Fruit fly (Drosophila melanogaster): Measurements from ENCODE around the gene Aven.

Gene Aven

DNA sequence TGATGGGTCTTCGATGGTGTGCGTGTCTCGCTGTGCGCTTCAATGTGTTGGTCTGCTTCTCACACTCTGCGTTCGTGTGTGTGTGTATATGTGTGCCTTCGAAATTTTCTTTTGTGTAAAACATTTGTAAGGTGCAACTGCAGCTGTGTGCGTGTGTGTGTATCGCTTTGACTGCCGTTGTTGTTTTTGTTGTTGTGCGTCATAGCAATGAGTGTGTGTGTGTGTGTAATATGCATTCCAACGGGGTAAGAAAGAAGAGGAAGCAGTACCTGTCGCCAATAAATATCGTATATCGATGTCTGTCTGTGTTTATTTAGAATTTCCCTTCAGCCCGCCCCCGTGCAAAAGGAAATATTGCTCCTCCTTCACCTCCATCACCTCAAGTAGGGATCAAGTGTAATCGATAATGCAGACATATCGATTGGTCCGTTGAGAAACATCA lies 24.9 kb upstream of the Aven start:
- peak; percentile 62 for TF ChIP-seq fkh (GFP tag; optimal IDR thresholded peaks at IDR 0.05)
- TF ChIP-seq CG15336 (GFP tag; IDR thresholded peaks at IDR 0.05) = no peak
- TF ChIP-seq OdsH (GFP tag; optimal IDR thresholded peaks at IDR 0.05) = no peak
- no peak for TF ChIP-seq acj6 (GFP tag; optimal IDR thresholded peaks at IDR 0.05)
- TF ChIP-seq svp (GFP tag) = peak; percentile 96
- TF ChIP-seq CG6163 (GFP tag; IDR thresholded peaks at IDR 0.05) = peak; percentile 34; the same call in 1 of the 3 replicates
- peak; percentile 61 for TF ChIP-seq Eip78C (GFP tag)
- TF ChIP-seq esn (GFP tag; optimal IDR thresholded peaks at IDR 0.05) = peak; percentile 30
- TF ChIP-seq Ets96B (tag; optimal IDR thresholded peaks at IDR 0.05) = peak; percentile 1
- peak; percentile 70 for TF ChIP-seq Sox14 (GFP tag; optimal IDR thresholded peaks at IDR 0.05)
- peak; percentile 20 for TF ChIP-seq CG32006 (GFP tag; optimal IDR thresholded peaks at IDR 0.05)
- no peak for TF ChIP-seq CG8119 (GFP tag; IDR thresholded peaks at IDR 0.05)
- no peak for TF ChIP-seq CG11902 (GFP tag; optimal IDR thresholded peaks at IDR 0.05)
- no peak for TF ChIP-seq Eip93F (GFP tag; optimal IDR thresholded peaks at IDR 0.05)
- peak; percentile 25 for TF ChIP-seq CG6808 (GFP tag; optimal IDR thresholded peaks at IDR 0.05)
- TF ChIP-seq CG8319 (GFP tag; optimal IDR thresholded peaks at IDR 0.05) = no peak
- no peak for TF ChIP-seq salr (GFP tag; optimal IDR thresholded peaks at IDR 0.05)
- TF ChIP-seq Smox (GFP tag; optimal IDR thresholded peaks at IDR 0.05) = no peak
- no peak for TF ChIP-seq Sox15 (GFP tag; optimal IDR thresholded peaks at IDR 0.05)
- no peak for TF ChIP-seq Ets21C (GFP tag; optimal IDR thresholded peaks at IDR 0.05)
- TF ChIP-seq Eip75B (GFP tag; optimal IDR thresholded peaks at IDR 0.05) = peak; percentile 26
- no peak for TF ChIP-seq Hr4 (GFP tag; optimal IDR thresholded peaks at IDR 0.05)
- TF ChIP-seq Hr38 (GFP tag; optimal IDR thresholded peaks at IDR 0.05) = no peak
- TF ChIP-seq CG6792 (GFP tag; optimal IDR thresholded peaks at IDR 0.05) = peak; percentile 24
- no peak for TF ChIP-seq CG10669 (GFP tag; optimal IDR thresholded peaks at IDR 0.05)
- TF ChIP-seq Sox102F (GFP tag; optimal IDR thresholded peaks at IDR 0.05) = peak; percentile 41
- peak; percentile 47 for TF ChIP-seq CG6854 (GFP tag; optimal IDR thresholded peaks at IDR 0.05)
- TF ChIP-seq fd85E (GFP tag; optimal IDR thresholded peaks at IDR 0.05) = peak; percentile 53
- no peak for TF ChIP-seq CG31627 (GFP tag; optimal IDR thresholded peaks at IDR 0.05)
- peak; percentile 35 for TF ChIP-seq vri (GFP tag; optimal IDR thresholded peaks at IDR 0.05)
- no peak for TF ChIP-seq CG6276 (GFP tag; optimal IDR thresholded peaks at IDR 0.05)
- peak; percentile 13 for TF ChIP-seq CG3032 (tag; optimal IDR thresholded peaks at IDR 0.05)
- TF ChIP-seq eg (GFP tag; IDR thresholded peaks at IDR 0.05) = 0 out of 3 replicates have a peak, but pooled peaks have one; percentile 13
- TF ChIP-seq Lpt (GFP tag; optimal IDR thresholded peaks at IDR 0.05) = peak; percentile 23
- peak; percentile 78 for TF ChIP-seq CG1621 (tag; optimal IDR thresholded peaks at IDR 0.05)
- TF ChIP-seq CG8632 (GFP tag; optimal IDR thresholded peaks at IDR 0.05) = no peak
- no peak for TF ChIP-seq CG11762 (GFP tag; optimal IDR thresholded peaks at IDR 0.05; ENCODE audit: insufficient read depth)
- TF ChIP-seq achi (GFP tag; optimal IDR thresholded peaks at IDR 0.05) = peak; percentile 15
- peak; percentile 28 for TF ChIP-seq CG9139 (GFP tag; optimal IDR thresholded peaks at IDR 0.05)
- peak; percentile 31 for TF ChIP-seq dsx (GFP tag; optimal IDR thresholded peaks at IDR 0.05; ENCODE audit: poor library complexity, severe bottlenecking)
- no peak for TF ChIP-seq CG3919 (GFP tag; optimal IDR thresholded peaks at IDR 0.05)
- TF ChIP-seq fd59A (GFP tag; optimal IDR thresholded peaks at IDR 0.05) = no peak
- peak; percentile 56 to 62 for TF ChIP-seq ss (GFP tag; optimal IDR thresholded peaks at IDR 0.05)

DNA sequence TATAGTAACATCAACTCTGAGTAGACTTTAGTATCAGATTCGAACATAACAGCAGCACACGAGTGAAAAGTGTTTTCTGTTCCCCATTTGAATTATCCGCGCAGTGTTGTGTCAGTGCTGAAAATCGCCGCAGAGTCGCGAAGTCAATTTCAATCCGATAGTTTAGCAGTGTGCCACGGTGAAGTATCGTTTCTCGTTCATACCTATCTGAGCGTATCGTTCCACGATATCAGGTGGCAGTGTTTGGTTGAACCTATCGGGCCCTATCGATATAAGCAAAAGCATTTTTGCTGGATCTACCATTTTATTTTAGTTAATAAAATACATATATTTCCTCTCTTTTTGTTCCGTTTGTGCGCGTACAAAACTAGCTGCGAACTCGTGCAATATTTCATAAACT lies 24.1 kb upstream of the Aven start, which contains the start of gene CkIalpha:
TSS of gene CkIalpha (plus strand) at position 53 of the 400 bp plus-strand sequence.
- TF ChIP-seq CG6163 (GFP tag; IDR thresholded peaks at IDR 0.05) (no peak), OdsH (GFP tag; optimal IDR thresholded peaks at IDR 0.05) (no peak), fkh (GFP tag; optimal IDR thresholded peaks at IDR 0.05) (no peak), CG32006 (GFP tag; optimal IDR thresholded peaks at IDR 0.05) (no peak), eg (GFP tag; IDR thresholded peaks at IDR 0.05) (no peak), salr (GFP tag; optimal IDR thresholded peaks at IDR 0.05) (no peak), CG8319 (GFP tag; optimal IDR thresholded peaks at IDR 0.05) (no peak), CG3919 (GFP tag; optimal IDR thresholded peaks at IDR 0.05) (peak; percentile 51), CG6854 (GFP tag; optimal IDR thresholded peaks at IDR 0.05) (no peak), spab (GFP tag; optimal IDR thresholded peaks at IDR 0.05) (no peak), Sox15 (GFP tag; optimal IDR thresholded peaks at IDR 0.05) (no peak), Lpt (GFP tag; optimal IDR thresholded peaks at IDR 0.05) (no peak), CG31627 (GFP tag; optimal IDR thresholded peaks at IDR 0.05) (peak; percentile 52), CG1621 (tag; optimal IDR thresholded peaks at IDR 0.05) (no peak), dac (GFP tag; optimal IDR thresholded peaks at IDR 0.05) (no peak), vri (GFP tag; optimal IDR thresholded peaks at IDR 0.05) (no peak), CG3032 (tag; optimal IDR thresholded peaks at IDR 0.05) (no peak), Hr4 (GFP tag; optimal IDR thresholded peaks at IDR 0.05) (no peak), lz (GFP tag; optimal IDR thresholded peaks at IDR 0.05) (peak; percentile 58), Sox102F (GFP tag; optimal IDR thresholded peaks at IDR 0.05) (no peak), Ets96B (tag; optimal IDR thresholded peaks at IDR 0.05) (no peak), CG4318 (GFP tag; optimal IDR thresholded peaks at IDR 0.05) (no peak), CG8119 (GFP tag; IDR thresholded peaks at IDR 0.05) (no peak), ss (GFP tag; optimal IDR thresholded peaks at IDR 0.05) (no peak), CG6276 (GFP tag; optimal IDR thresholded peaks at IDR 0.05) (no peak), pdm3 (GFP tag; optimal IDR thresholded peaks at IDR 0.05) (no peak), CG9139 (GFP tag; optimal IDR thresholded peaks at IDR 0.05) (no peak)

Data from whole organism, prepupa.